Fruit fly (Drosophila melanogaster) S2 (cell line): Measurements from ENCODE around the gene CG5326.
A peak's percentile ranks its signal among the peaks of the same experiment; 100 is the strongest.

Experiments
- CG8478 ChIP-seq: fragments of >200 bp; optimal IDR thresholded peaks from 2 replicates; lab custom pipeline; 2018
- CTCF ChIP-seq, 2 experiments: fragments of >200 bp; optimal IDR thresholded peaks; 2 replicates each; lab custom pipeline; 2018

The CG5326 gene

dm6 chr3R:22533973-22534931 is 5.5 kb downstream of the CG5326 start:
- TF ChIP-seq CTCF (optimal IDR thresholded peaks at IDR 0.05; lab: Kevin White, UChicago) (no peak), CG8478 (no peak)

- TF ChIP-seq CG8478, result no peak
Observed at dm6 chr3R:22531801-22532200, 7.9 kb downstream of the CG5326 start, which contains the start of gene CG33093. TSS of gene CG33093 (minus strand) at chr3R:22531922.

- TF ChIP-seq CG8478 (no peak), CTCF (optimal IDR thresholded peaks at IDR 0.05; lab: Kevin White, UChicago) (no peak)
Observed at dm6 chr3R:22530305-22530704, 9.4 kb downstream of the CG5326 start, which contains the start of gene CG33099. TSS of gene CG33099 (minus strand) at chr3R:22530572.

- TF ChIP-seq CG8478, result no peak
- TF ChIP-seq CTCF (optimal IDR thresholded peaks at IDR 0.05; lab: Kevin White, UChicago), result peak; percentile 8 to 46
Observed at dm6 chr3R:22528264-22529158, 11.2 kb downstream of the CG5326 start, which contains the start of gene CG5346. TSS of gene CG5346 (minus strand) at chr3R:22528663.

- TF ChIP-seq CG8478 (no peak), CTCF (optimal IDR thresholded peaks at IDR 0.05; lab: Kevin White, UChicago) (no peak)
Observed at dm6 chr3R:22527636-22528148, 12.0 kb downstream of the CG5326 start.

dm6 chr3R:22527192-22527591 is 12.5 kb downstream of the CG5326 start:
- TF ChIP-seq CG8478 (no peak), CTCF (optimal IDR thresholded peaks at IDR 0.05; lab: Kevin White, UChicago) (no peak)

dm6 chr3R:22526353-22526907 is 13.3 kb downstream of the CG5326 start:
- TF ChIP-seq CTCF (optimal IDR thresholded peaks at IDR 0.05; lab: Kevin White, UChicago), result no peak
- no peak for TF ChIP-seq CG8478

dm6 chr3R:22525546-22526352 is 14.0 kb downstream of the CG5326 start:
- no peak for TF ChIP-seq CTCF (optimal IDR thresholded peaks at IDR 0.05; lab: Kevin White, UChicago)
- no peak for TF ChIP-seq CG8478

- no peak for TF ChIP-seq CG8478
Observed at dm6 chr3R:22525073-22525413, 14.7 kb downstream of the CG5326 start.

- TF ChIP-seq CTCF (optimal IDR thresholded peaks at IDR 0.05; lab: Kevin White, UChicago) (no peak), CG8478 (no peak)
Observed at dm6 chr3R:22524344-22525072, 15.2 kb downstream of the CG5326 start.

- TF ChIP-seq CG8478 (no peak), CTCF (optimal IDR thresholded peaks at IDR 0.05; lab: Kevin White, UChicago) (no peak)
Observed at dm6 chr3R:22522859-22523258, 16.9 kb downstream of the CG5326 start.

- TF ChIP-seq CG8478 (no peak), CTCF (optimal IDR thresholded peaks at IDR 0.05; lab: Kevin White, UChicago) (no peak)
Observed at dm6 chr3R:22522042-22522441, 17.7 kb downstream of the CG5326 start.

- TF ChIP-seq CTCF (optimal IDR thresholded peaks at IDR 0.05; lab: Kevin White, UChicago) (no peak), CG8478 (no peak)
Observed at dm6 chr3R:22520481-22520880, 19.2 kb downstream of the CG5326 start.

dm6 chr3R:22518760-22519159 is 21.0 kb downstream of the CG5326 start:
- no peak for TF ChIP-seq CG8478
- no peak for TF ChIP-seq CTCF (optimal IDR thresholded peaks at IDR 0.05; lab: Kevin White, UChicago)
